Worm (Caenorhabditis elegans): Measurements from ENCODE around the gene ztf-22.

The ztf-22 gene

ce11 chrII:13290518-13291286 lies 5.1 kb upstream of the ztf-22 start:
- no peak for TF ChIP-seq bed-3 (GFP tag; optimal IDR thresholded peaks at IDR 0.05)
- TF ChIP-seq elt-3 (tag; optimal IDR thresholded peaks at IDR 0.05) = peak; percentile 53
- TF ChIP-seq unc-62 (GFP tag; optimal IDR thresholded peaks at IDR 0.05) = no peak
- no peak for TF ChIP-seq tbx-8 (GFP tag; optimal IDR thresholded peaks at IDR 0.05)
- peak; percentile 15 for TF ChIP-seq pha-4 (tag; optimal IDR thresholded peaks at IDR 0.05)

ce11 chrII:13289891-13290290 lies 4.3 kb upstream of the ztf-22 start:
- TF ChIP-seq mls-2 (tag; optimal IDR thresholded peaks at IDR 0.05) = no peak
- no peak for TF ChIP-seq snpc-4 (tag; optimal IDR thresholded peaks at IDR 0.05)
- TF ChIP-seq unc-62 (GFP tag; optimal IDR thresholded peaks at IDR 0.05) = no peak
- TF ChIP-seq cnd-1 (tag; optimal IDR thresholded peaks at IDR 0.05) = no peak
- TF ChIP-seq M03D4.4 (tag; optimal IDR thresholded peaks at IDR 0.05) = no peak
- no peak for TF ChIP-seq drap-1 (GFP tag; optimal IDR thresholded peaks at IDR 0.05)
- TF ChIP-seq mep-1 (tag; optimal IDR thresholded peaks at IDR 0.05) = no peak
- TF ChIP-seq nhr-12 (tag; optimal IDR thresholded peaks at IDR 0.05) = no peak
- no peak for TF ChIP-seq unc-39 (tag; optimal IDR thresholded peaks at IDR 0.05)
- TF ChIP-seq pha-4 (tag; optimal IDR thresholded peaks at IDR 0.05) = no peak
- TF ChIP-seq ceh-43 (GFP tag; optimal IDR thresholded peaks at IDR 0.05) = no peak
- no peak for TF ChIP-seq sptf-1 (tag; optimal IDR thresholded peaks at IDR 0.05)
- no peak for TF ChIP-seq nhr-28 (tag; optimal IDR thresholded peaks at IDR 0.05)
- no peak for TF ChIP-seq ceh-39 (tag; optimal IDR thresholded peaks at IDR 0.05)
- TF ChIP-seq elt-3 (tag; optimal IDR thresholded peaks at IDR 0.05) = no peak
- TF ChIP-seq lsy-2 (tag; optimal IDR thresholded peaks at IDR 0.05) = no peak
- no peak for TF ChIP-seq mab-5 (tag; optimal IDR thresholded peaks at IDR 0.05)
- TF ChIP-seq nhr-76 (tag; optimal IDR thresholded peaks at IDR 0.05) = no peak
- no peak for TF ChIP-seq lin-13 (tag; optimal IDR thresholded peaks at IDR 0.05)

- TF ChIP-seq ces-1 (GFP tag; optimal IDR thresholded peaks at IDR 0.05) (no peak), zip-8 (tag; optimal IDR thresholded peaks at IDR 0.05) (peak; percentile 38)
Measured at ce11 chrII:13284148-13284547, 1.5 kb downstream of the ztf-22 start.

- TF ChIP-seq M03D4.4 (tag; optimal IDR thresholded peaks at IDR 0.05) (no peak), blmp-1 (tag; optimal IDR thresholded peaks at IDR 0.05) (no peak), sptf-1 (tag; optimal IDR thresholded peaks at IDR 0.05) (no peak), bed-3 (GFP tag; optimal IDR thresholded peaks at IDR 0.05) (no peak), unc-62 (GFP tag; optimal IDR thresholded peaks at IDR 0.05) (no peak), drap-1 (GFP tag; optimal IDR thresholded peaks at IDR 0.05) (no peak), nhr-28 (tag; optimal IDR thresholded peaks at IDR 0.05) (no peak), unc-39 (tag; optimal IDR thresholded peaks at IDR 0.05) (no peak), ham-2 (GFP tag; optimal IDR thresholded peaks at IDR 0.05) (no peak), mep-1 (tag; optimal IDR thresholded peaks at IDR 0.05) (no peak), mab-5 (tag; optimal IDR thresholded peaks at IDR 0.05) (no peak), cnd-1 (tag; optimal IDR thresholded peaks at IDR 0.05) (no peak), tbx-8 (GFP tag; optimal IDR thresholded peaks at IDR 0.05) (no peak), elt-1 (tag; optimal IDR thresholded peaks at IDR 0.05; ENCODE audit: borderline replicate concordance, insufficient read depth) (no peak), ceh-83 (GFP tag; optimal IDR thresholded peaks at IDR 0.05) (no peak), elt-3 (tag; optimal IDR thresholded peaks at IDR 0.05) (no peak), hlh-1 (tag; optimal IDR thresholded peaks at IDR 0.05) (no peak)
Measured at ce11 chrII:13283486-13283885, 2.1 kb downstream of the ztf-22 start.

- TF ChIP-seq ces-1 (GFP tag; optimal IDR thresholded peaks at IDR 0.05) (no peak), nhr-76 (tag; optimal IDR thresholded peaks at IDR 0.05) (no peak), lsy-2 (tag; optimal IDR thresholded peaks at IDR 0.05) (no peak), cnd-1 (tag; optimal IDR thresholded peaks at IDR 0.05) (no peak), unc-120 (tag; optimal IDR thresholded peaks at IDR 0.05; ENCODE audit: poor library complexity, severe bottlenecking) (no peak), tbx-8 (GFP tag; optimal IDR thresholded peaks at IDR 0.05) (no peak), unc-62 (GFP tag; optimal IDR thresholded peaks at IDR 0.05) (no peak), ceh-39 (tag; optimal IDR thresholded peaks at IDR 0.05) (no peak), mep-1 (tag; optimal IDR thresholded peaks at IDR 0.05) (no peak), elt-3 (tag; optimal IDR thresholded peaks at IDR 0.05) (no peak), ham-2 (GFP tag; optimal IDR thresholded peaks at IDR 0.05) (no peak), bed-3 (GFP tag; optimal IDR thresholded peaks at IDR 0.05) (no peak), nhr-12 (tag; optimal IDR thresholded peaks at IDR 0.05) (no peak), lin-32 (GFP tag; optimal IDR thresholded peaks at IDR 0.05) (no peak), ceh-83 (GFP tag; optimal IDR thresholded peaks at IDR 0.05) (no peak), snpc-4 (tag; optimal IDR thresholded peaks at IDR 0.05) (no peak)
Measured at ce11 chrII:13282566-13282965, 3.1 kb downstream of the ztf-22 start.

All from whole organism, mixed stage, embryonic.